Worm (Caenorhabditis elegans) whole organism, young adult: ENCODE data around the gene F14H12.2.
"Not testable (repeated sequence)": the region's sequence is repeated elsewhere in the genome, so short reads cannot be mapped to it uniquely, and the experiment has no call there.

Experiments
- B0336.3 ChIP-seq: fragments of 200-800 bp; sonication (Bioruptor generic); IDR thresholded peaks from 2 replicates; pipeline ENCODE4 v1.3.6; 2022; ENCODE audit warnings: missing genetic modification characterization, missing compliant biosample characterization
- F10E7.11 ChIP-seq: sonication (generic microtip); optimal IDR thresholded peaks from 2 replicates; lab custom pipeline; 2017; ENCODE audit warnings: mild to moderate bottlenecking, missing genetic modification characterization, moderate library complexity, missing compliant biosample characterization
- Y56A3A.18 ChIP-seq: fragments of 200-800 bp; sonication (Bioruptor generic); IDR thresholded peaks from 2 replicates; pipeline ENCODE4 v1.3.6; 2022; ENCODE audit warnings: missing genetic modification reagents, missing genetic modification characterization, missing compliant biosample characterization
- akir-1 ChIP-seq: fragments of 200-800 bp; sonication (Bioruptor generic); optimal IDR thresholded peaks from 2 replicates; lab custom pipeline; 2018; ENCODE audit warnings: mild to moderate bottlenecking, missing genetic modification characterization, moderate library complexity, missing compliant biosample characterization
- dpl-1 ChIP-seq: fragments of 150-350 bp; optimal IDR thresholded peaks from 2 replicates; lab custom pipeline; 2014; ENCODE audit warnings: missing biosample characterization, missing genetic modification reagents, missing genetic modification characterization
- hmg-1.2 ChIP-seq: fragments of 200-800 bp; sonication (Bioruptor generic); IDR thresholded peaks from 2 replicates; pipeline ENCODE4 v1.3.6; 2022; ENCODE audit warnings: missing genetic modification reagents, missing genetic modification characterization, missing compliant biosample characterization
- hmg-20 ChIP-seq: fragments of 200-800 bp; sonication (Bioruptor generic); IDR thresholded peaks from 2 replicates; pipeline ENCODE4 v1.3.6; 2022; ENCODE audit warnings: missing genetic modification reagents, missing genetic modification characterization, missing compliant biosample characterization
- hrde-1 ChIP-seq: sonication (generic microtip); optimal IDR thresholded peaks from 2 replicates; lab custom pipeline; 2016; ENCODE audit warnings: missing genetic modification characterization, mild to moderate bottlenecking, missing compliant biosample characterization, moderate library complexity, missing genotype, missing genetic modification reagents, borderline replicate concordance
- lsy-27 ChIP-seq: sonication (generic microtip); optimal IDR thresholded peaks from 2 replicates; lab custom pipeline; 2017; ENCODE audit warnings: missing genetic modification characterization, mild to moderate bottlenecking, missing compliant biosample characterization, antibody characterized with exemption, missing genotype, borderline replicate concordance; ENCODE audit not compliant: insufficient read depth
- nhr-80 ChIP-seq: sonication (generic microtip); optimal IDR thresholded peaks from 2 replicates; lab custom pipeline; 2016; ENCODE audit warnings: missing genetic modification characterization, missing compliant biosample characterization
- pbrm-1 ChIP-seq: fragments of 200-800 bp; sonication (Bioruptor generic); IDR thresholded peaks from 2 replicates; pipeline ENCODE4 v1.3.6; 2022; ENCODE audit warnings: missing genetic modification reagents, missing genetic modification characterization, missing compliant biosample characterization
- snpc-4 ChIP-seq, 5 experiments: fragments of 150-350 bp in 1 of 5; sonication (generic microtip) in 4 of 5; optimal IDR thresholded peaks; 2 replicates each; lab custom pipeline; 2014 to 2018; ENCODE audit warnings: missing genetic modification characterization in 5 of 5, missing biosample characterization in 3 of 5, antibody characterized with exemption in 2 of 5, mild to moderate bottlenecking in 2 of 5, missing compliant biosample characterization in 2 of 5, missing genotype in 2 of 5, moderate library complexity in 2 of 5, missing genetic modification reagents in 1 of 5
- unc-62 ChIP-seq: fragments of 150-350 bp; optimal IDR thresholded peaks from 2 replicates; lab custom pipeline; 2014; ENCODE audit warnings: missing biosample characterization, missing genetic modification reagents, missing genetic modification characterization

DNA sequence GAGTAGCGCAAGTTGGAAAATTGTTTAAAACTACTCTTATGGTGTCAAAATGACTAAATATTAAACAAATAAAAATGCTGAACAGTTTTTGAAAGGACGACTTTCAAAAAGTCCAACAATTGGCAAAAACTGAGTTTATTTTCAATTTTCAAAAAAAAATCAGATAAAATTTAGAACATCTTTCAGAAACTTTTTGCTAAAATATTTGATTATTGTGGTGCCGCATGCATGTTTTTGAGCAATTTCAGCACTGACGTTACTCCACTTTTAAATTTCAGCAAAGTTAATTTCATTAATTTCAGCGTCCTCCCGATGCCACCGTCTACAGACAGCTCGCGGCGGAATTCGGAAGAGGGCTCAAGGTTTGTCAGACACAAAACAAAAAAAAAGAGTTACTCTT lies 11.0 kb upstream of the F14H12.2 start, which contains the start of gene cst-1:
- not testable (repeated sequence) for TF ChIP-seq lsy-27 (tag; lab: Kevin White, UChicago); akir-1 (GFP tag; lab: Kevin White, UChicago); dpl-1 (GFP tag; lab: Kevin White, UChicago); snpc-4 (GFP tag; optimal IDR thresholded peaks at IDR 0.05; lab: Kevin White, UChicago); snpc-4 (tag; optimal IDR thresholded peaks at IDR 0.05; lab: Kevin White, UChicago); pbrm-1 (GFP tag; lab: Robert Waterston, UW); hrde-1 (tag; lab: Kevin White, UChicago); nhr-80; hmg-20 (GFP tag; lab: Robert Waterston, UW); unc-62 (GFP tag; lab: Kevin White, UChicago); B0336.3 (GFP tag; lab: Robert Waterston, UW); hmg-1.2 (GFP tag; lab: Robert Waterston, UW); F10E7.11 (tag; lab: Kevin White, UChicago); Y56A3A.18 (GFP tag; lab: Robert Waterston, UW)
